Fruit fly (Drosophila melanogaster) ovary, adult (tissue): ENCODE measurements around the gene fok.

ENCODE experiments used
- CG17801 ChIP-seq: fragments of 200-800 bp; optimal IDR thresholded peaks from 2 replicates; lab custom pipeline; 2019; ENCODE audit warnings: missing biosample characterization, mild to moderate bottlenecking, missing genetic modification characterization, moderate library complexity; ENCODE audit not compliant: partially characterized antibody

Gene fok

DNA sequence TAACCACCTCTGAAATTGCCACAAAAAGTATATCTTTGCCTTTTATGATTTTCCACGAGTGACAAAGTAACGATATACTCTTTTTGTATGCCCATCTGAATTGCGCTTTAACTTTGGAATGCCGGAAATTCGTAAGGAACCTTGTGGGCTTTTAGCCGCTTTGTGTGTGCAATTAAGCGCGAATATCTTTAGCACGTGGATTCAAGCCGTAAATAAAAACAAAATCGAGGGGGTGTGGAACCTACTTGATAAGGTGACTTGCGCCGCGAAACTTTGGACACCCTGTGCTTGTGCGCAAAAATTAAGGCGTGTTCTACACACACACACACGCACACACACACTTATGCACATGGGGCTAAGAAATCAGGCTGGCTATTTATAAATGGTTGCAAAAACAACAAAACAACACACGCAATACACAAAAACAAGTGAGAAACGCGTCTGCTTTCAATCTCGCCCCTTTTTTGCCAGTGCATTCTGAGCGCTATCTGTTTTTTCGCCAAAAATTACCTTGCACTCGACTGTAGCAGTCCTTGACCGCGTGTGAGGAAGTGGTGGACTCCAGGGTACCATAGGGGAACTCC lies 710 bp downstream of the fok start:
- no peak for TF ChIP-seq CG17801 (GFP tag; lab: Kevin White, UChicago)

DNA sequence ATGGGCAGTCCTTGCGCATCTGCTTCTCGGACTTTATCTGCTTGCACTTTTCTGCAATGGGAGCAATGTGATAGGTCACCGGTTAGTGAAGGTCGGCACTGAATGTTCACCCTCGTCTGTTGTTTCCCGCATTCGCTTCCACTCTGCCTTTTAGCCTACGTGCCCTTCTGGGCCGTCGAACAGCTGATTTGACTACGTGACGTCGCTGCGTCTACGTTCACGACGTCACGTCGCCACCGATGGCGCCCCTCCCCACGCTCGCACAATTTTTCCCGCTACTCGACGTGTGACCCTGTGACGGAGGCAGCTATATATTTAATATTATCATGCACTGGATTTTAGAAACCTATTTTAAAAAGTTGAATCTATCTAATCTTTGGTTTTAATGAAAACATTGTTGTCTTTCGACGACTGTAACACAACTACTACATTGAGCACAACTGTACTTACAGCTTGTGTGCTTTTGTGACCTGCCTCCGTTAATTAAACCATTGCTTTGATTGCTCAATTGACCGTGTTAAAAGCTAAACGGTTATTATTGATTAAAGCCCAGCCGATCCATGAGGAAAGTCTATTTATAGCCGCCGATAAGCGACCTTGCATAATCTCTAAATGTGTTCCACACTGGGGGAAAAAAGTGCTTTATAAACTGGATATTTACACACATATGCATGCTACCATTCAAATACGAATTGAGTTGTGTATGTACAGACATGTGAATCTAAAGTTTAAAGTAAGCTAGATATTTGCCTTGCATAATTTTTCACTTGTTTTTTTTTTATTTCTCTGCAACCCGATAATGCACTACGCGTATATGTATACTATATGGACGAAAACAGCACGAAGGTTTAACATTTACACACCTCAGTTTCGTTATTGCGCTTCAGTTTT lies 1.7 kb downstream of the fok start:
- no peak for TF ChIP-seq CG17801 (GFP tag; lab: Kevin White, UChicago)

DNA sequence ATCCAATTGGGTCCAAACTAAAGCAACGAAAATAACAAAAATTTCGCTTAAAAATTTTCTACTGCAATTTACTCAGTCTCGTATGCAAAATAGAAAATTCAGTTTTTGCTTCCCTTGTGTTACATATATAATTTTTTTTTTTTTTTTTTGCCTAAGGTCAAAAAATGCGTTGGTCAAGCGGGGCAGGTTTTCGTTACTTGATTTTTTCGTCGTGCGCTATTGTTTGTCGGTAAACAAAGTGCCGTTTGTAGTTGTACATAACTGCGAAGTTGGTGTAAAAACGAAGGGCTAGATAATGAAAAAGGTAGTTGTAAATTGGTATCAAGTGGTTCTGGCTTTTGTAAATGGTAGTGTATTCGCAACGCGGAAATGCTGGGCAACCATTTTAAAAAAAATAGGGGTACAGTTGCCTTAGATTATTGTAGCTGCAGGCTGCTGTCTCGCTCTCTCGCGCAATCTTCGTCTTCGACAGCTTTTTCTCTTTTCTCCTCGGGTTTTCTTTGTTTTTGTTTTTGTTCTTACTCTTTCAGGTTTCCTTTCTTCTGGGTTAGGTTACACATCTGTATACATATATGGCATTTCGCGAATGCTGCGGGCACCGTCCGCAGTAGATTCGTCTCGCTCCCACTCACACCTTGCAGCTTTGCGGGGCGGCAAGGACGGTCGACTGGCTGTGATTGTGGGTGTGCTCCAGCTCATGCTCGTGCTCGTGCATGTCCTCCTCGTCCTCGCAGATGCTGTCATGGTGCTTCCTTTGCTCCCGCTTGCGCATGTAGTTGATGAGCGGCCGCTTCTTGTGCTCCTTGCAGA lies 2.5 kb downstream of the fok start:
- no peak for TF ChIP-seq CG17801 (GFP tag; lab: Kevin White, UChicago)

DNA sequence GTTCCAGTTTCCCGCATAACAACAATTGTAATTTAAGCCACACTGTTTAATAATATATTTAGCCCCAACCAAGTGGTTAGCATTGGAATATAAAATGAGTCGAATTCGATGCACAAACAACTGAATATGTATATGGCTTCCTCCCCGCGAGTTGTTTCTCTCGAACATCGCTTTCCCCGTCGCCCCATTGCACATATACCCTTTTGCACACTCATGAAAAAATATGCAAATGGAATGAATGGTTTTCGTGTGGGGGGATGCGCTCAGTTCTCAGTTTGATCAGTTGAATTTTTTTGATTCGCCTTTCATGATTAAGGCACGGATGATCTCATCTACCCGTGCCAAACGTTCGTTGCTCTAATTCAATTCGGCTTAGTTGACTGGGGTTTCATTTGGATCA lies 4.1 kb downstream of the fok start:
- no peak for TF ChIP-seq CG17801 (GFP tag; lab: Kevin White, UChicago)

DNA sequence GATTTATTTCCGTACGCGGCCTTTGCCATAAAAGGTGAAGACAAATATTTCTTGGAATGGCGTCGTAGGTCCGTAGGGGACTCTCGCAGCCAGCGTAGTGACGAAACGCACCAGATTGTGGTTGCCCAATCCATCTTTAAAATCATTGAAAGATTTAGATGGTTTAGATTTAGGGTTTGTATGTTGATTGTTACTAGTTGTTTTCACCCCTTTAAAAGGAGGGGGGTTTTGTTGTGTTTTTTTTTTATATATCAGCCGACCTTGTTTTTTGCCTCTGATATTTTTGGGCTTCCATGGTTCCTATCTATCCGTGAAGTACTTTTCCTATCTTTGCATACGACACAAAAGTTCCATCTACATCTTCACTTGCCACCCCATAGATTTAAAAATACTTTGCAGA lies 6.0 kb downstream of the fok start:
- TF ChIP-seq CG17801 (GFP tag; lab: Kevin White, UChicago) = no peak

DNA sequence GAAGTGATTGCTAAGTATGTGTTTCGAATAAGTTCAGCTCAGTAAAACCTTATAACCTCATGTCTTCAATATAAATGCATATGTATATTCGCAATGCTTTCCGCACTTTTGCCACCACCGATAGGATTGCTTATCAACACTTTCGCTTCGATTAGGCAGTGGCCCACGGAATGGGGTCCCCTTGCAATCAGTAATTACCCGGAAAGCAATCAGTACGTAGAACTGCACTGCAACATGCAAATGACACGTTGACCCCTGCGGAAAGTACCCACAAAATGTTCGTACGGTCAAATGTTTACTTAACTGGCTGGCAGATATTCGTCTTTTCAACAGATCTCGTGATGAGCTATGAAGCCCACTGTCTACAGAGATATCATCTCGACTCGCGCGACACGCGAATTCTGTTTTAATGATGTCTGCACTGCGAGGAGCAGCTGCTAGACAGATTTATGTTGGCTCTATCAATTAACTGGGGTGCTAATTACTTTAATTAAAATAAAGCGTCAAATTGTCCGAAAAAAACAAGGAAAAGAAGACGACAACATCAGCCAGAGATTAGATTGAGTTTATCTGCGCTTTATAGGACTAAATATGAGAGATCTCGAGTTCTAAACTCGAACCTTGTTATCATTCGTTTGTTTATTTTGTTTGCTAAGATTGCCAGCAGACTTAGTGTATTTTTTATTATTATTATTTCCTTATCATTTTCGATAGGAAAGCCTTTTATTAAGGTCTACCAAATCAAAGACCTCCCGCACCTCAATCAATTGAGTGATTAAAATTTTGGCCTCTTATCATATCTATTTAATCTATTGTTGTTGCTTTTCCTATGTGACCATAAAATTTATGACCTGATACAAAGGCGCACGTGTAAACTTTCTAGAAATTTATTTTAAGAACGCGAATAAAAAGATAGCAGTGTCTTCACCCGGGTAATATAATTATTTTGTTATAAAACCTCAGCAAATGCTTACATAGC lies 7.2 kb downstream of the fok start:
- TF ChIP-seq CG17801 (GFP tag; lab: Kevin White, UChicago) = peak; percentile 11

DNA sequence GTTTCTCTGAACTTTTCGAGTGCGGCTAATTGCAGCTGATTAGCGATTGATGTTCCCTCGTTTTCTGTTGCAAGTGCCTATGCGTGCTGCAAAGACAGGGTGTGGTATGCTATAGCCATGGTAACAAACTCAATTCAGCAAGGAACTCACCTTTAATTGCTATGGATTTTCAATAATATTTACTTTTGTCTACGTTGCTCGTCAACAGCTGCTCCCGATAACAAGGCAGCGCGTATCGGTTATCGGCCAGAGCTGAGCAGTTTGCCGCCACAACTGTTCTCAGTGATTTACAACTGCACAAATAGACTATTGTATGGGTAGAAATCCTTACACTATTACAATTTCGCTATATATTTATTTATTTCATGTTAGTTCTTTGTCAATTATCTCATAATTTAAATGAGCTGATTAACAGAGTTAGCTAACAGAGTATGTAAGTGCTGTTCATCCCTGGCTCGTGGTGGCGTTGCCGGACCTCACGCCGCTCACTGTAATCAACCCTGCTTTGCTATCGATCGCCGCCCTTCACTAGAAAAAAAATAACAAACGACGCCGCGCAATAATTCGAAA lies 9.6 kb downstream of the fok start, which contains the start of the genes pr and neb:
Gene pr, minus strand, starts transcription at position 225 of the 570 bp plus-strand sequence.
Gene neb, plus strand, starts transcription at position 524 of the 570 bp plus-strand sequence.
- peak; percentile 62 for TF ChIP-seq CG17801 (GFP tag; lab: Kevin White, UChicago)

DNA sequence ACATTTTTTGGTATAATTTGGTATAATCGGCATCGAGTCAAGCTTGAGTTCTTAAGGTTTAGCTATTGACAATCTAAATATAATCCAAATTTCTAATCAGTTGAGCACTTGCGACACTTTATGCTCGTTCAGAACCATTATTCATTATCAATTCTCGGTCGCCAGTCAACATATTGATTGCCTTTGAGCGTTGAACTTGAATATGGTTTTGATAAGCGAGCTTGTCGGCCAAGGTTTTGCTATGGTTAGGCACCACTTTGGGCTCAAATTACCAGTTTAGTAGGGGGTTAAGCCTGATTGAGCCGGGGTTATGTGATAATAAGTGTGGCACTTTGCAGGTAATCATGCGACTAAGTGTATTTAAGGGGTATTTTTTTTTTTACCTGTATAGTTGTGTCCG lies 10.5 kb downstream of the fok start:
- no peak for TF ChIP-seq CG17801 (GFP tag; lab: Kevin White, UChicago)

DNA sequence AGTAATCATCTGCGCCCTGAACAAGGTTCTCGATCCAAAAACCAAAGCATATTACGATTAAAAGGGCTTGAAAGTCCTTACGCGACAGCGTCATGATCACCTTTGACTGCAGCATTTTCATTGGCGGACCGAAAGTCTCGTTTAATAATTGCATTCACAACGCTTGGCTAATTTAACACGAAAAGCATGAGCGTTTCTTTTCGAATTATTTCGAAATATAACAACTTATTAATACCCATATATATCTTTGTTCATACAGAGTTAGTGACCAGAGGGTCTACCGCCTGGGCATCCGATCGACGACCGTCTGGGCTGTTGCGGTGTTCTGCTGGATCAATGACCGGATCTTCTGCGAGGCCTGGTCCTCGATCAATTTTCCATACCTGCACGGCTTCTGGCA lies 12.8 kb downstream of the fok start, which contains the start of gene CG10730:
Gene CG10730, minus strand, starts transcription at position 101 of the 400 bp plus-strand sequence.
- no peak for TF ChIP-seq CG17801 (GFP tag; lab: Kevin White, UChicago)

DNA sequence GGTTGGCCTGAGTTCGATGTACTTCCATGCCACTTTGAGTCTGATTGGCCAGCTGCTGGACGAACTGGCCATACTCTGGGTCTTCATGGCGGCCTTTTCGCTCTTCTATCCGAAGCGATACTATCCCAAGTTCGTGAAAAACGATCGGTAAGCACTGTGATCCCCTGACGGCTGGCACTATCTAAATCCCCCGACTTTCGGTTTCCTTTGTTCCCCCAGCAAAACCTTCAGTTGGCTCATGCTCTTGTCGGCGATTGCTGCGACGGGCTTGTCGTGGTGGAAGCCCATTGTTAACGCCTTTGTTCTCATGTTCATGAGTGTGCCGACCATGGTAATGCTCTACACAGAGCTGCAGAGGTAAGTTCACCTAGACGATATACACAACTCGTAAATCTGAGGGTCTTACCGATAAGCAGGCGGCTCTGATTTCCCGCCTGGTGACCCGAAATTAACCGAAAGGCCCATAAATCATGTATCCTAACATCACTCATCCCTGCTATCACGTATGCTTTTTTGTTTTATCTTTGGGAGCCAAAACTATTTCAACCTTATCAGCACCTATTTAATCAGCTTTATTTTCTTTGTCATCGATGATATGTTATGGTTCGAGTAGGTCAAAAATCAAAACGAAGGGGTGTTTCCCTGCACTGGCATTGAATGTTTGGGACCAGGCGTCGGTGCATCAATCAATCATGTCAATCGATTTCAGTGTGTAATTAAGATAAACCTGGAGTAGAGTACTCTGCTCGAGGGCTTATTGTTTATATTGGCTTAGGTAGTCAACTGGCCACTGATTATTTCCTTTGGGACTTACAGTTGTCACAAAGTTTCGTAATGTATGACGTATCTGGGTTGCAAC lies 15.5 kb downstream of the fok start:
- TF ChIP-seq CG17801 (GFP tag; lab: Kevin White, UChicago) = no peak

DNA sequence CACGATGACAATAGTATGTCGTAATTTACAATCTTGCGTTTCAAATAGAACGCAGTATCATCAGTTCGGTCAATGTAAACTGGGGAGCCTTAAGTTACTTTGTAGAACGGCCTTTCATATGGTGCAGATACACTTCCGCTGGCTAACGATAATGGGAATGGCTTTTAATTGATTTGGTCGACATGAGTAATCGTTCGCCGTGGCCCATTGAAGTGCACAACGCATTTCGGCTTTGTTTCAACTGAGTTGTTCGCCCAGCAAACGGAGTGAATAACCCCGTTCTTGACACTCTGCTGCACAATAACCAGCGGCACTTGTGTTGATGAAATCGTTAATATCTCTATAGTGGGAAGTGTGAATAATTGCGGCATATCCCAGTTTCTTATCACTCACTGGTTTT lies 16.9 kb downstream of the fok start:
- TF ChIP-seq CG17801 (GFP tag; lab: Kevin White, UChicago) = no peak

DNA sequence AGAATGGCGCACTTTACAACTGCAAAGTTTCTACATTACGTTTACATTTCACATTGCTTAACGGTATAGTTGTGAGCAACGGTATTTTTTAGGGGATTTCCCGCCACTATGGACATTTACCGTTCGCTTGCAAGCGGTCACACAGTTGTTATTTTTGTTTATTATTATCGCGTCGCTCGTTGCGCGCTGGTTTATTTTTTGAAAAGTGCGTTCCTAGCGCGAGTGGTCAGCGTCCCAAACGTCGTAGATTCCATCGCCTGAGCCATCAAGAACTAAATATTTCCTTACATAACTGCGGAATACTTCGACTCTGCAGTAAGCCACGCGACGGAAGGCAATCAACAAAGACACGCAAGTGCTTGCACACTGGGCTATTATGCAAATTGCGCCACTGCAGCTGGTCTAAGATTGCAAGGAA lies 18.6 kb downstream of the fok start, which contains the start of gene bwa:
Gene bwa, plus strand, starts transcription at position 159 of the 418 bp plus-strand sequence.
- no peak for TF ChIP-seq CG17801 (GFP tag; lab: Kevin White, UChicago)
